Fruit fly (Drosophila melanogaster) S2 (cell line): Measurements from ENCODE around the gene CG11597.

Experiments used
- CG8478 ChIP-seq: fragments of >200 bp; optimal IDR thresholded peaks from 2 replicates; lab custom pipeline; 2018
- CTCF ChIP-seq, 2 experiments: fragments of >200 bp; optimal IDR thresholded peaks; 2 replicates each; lab custom pipeline; 2018

DNA sequence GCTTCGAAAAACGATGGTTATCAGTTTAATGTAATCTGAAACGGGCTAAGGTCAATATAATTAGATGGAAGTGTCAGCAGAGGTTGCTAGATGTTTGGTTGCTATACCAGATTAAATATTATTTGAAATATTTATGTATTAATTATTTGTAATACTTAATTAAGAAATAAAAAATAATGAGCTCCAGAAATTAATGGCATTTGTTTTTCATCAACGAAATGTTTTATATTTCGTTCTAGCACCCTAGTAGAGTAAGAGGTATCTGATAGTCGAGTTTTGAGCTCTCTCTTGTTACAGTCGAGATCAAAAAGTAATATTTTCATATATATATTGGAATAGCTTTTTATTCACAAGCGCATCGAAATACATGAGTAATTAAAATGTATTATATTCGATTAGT, 20.5 kb downstream of the CG11597 start:
- no peak for TF ChIP-seq CTCF (optimal IDR thresholded peaks at IDR 0.05; lab: Kevin White, UChicago)
- TF ChIP-seq CG8478 (lab: Kevin White, UChicago): no peak
